Worm (Caenorhabditis elegans) whole organism, early embryonic: ENCODE measurements around the gene fbxa-31.

Experiments used
- B0310.2 ChIP-seq: sonication (generic microtip); optimal IDR thresholded peaks from 2 replicates; lab custom pipeline; 2016; ENCODE audit warnings: mild to moderate bottlenecking, missing genetic modification characterization, missing compliant biosample characterization
- F13C5.2 ChIP-seq: sonication (generic microtip); optimal IDR thresholded peaks from 2 replicates; lab custom pipeline; 2017; ENCODE audit warnings: mild to moderate bottlenecking, missing genetic modification characterization, inconsistent platforms, missing compliant biosample characterization
- aly-1 ChIP-seq: sonication (generic microtip); optimal IDR thresholded peaks from 2 replicates; lab custom pipeline; 2016; ENCODE audit warnings: missing genetic modification characterization, missing compliant biosample characterization
- ama-1 ChIP-seq: fragments of 150-350 bp; optimal IDR thresholded peaks from 2 replicates; lab custom pipeline; 2014
- ceh-13 ChIP-seq: fragments of 200-800 bp; sonication (Bioruptor generic); optimal IDR thresholded peaks from 2 replicates; lab custom pipeline; 2018; ENCODE audit warnings: mild to moderate bottlenecking, missing genetic modification characterization, missing compliant biosample characterization
- ceh-36 ChIP-seq: sonication (generic microtip); optimal IDR thresholded peaks from 2 replicates; lab custom pipeline; 2016; ENCODE audit warnings: missing genetic modification characterization, inconsistent platforms, missing compliant biosample characterization
- ets-7 ChIP-seq: sonication (generic microtip); optimal IDR thresholded peaks from 2 replicates; lab custom pipeline; 2016; ENCODE audit warnings: missing genotype, missing genetic modification characterization, missing compliant biosample characterization
- flt-1 ChIP-seq: fragments of 200-800 bp; sonication (Bioruptor generic); IDR thresholded peaks from 2 replicates; pipeline ENCODE4 v1.3.6; 2022; ENCODE audit warnings: missing genetic modification characterization, missing compliant biosample characterization
- hmbx-1 ChIP-seq: sonication (generic microtip); optimal IDR thresholded peaks from 2 replicates; lab custom pipeline; 2016; ENCODE audit warnings: mild to moderate bottlenecking, missing genetic modification characterization, missing compliant biosample characterization
- hmg-4 ChIP-seq: fragments of 200-800 bp; sonication (Bioruptor generic); optimal IDR thresholded peaks from 2 replicates; lab custom pipeline; 2018; ENCODE audit warnings: mild to moderate bottlenecking, missing genetic modification characterization, missing compliant biosample characterization
- hnd-1 ChIP-seq: sonication (generic microtip); optimal IDR thresholded peaks from 2 replicates; lab custom pipeline; 2016; ENCODE audit warnings: missing genetic modification characterization, missing compliant biosample characterization
- pes-1 ChIP-seq: fragments of 200-800 bp; sonication (Bioruptor generic); IDR thresholded peaks from 2 replicates; pipeline ENCODE4 v1.3.6; 2022; ENCODE audit warnings: missing genetic modification reagents, missing genetic modification characterization, missing compliant biosample characterization
- scrt-1 ChIP-seq: fragments of 200-800 bp; sonication (Bioruptor generic); IDR thresholded peaks from 2 replicates; pipeline ENCODE4 v1.3.6; 2022; ENCODE audit warnings: missing genetic modification characterization, missing compliant biosample characterization
- sea-1 ChIP-seq: fragments of 200-800 bp; sonication (Bioruptor generic); conservative IDR thresholded peaks from 2 replicates; pipeline ENCODE4 v1.3.6; 2022; ENCODE audit warnings: missing genetic modification characterization, missing compliant biosample characterization
- tbx-11 ChIP-seq: fragments of 200-800 bp; sonication (Bioruptor generic); IDR thresholded peaks from 2 replicates; pipeline ENCODE4 v1.3.6; 2022; ENCODE audit warnings: missing genetic modification characterization, missing compliant biosample characterization
- tbx-37 ChIP-seq: fragments of 200-800 bp; sonication (Bioruptor generic); conservative IDR thresholded peaks from 2 replicates; pipeline ENCODE4 v1.3.6; 2022; ENCODE audit warnings: missing genetic modification reagents, missing genetic modification characterization, missing compliant biosample characterization
- tra-4 ChIP-seq: sonication (generic microtip); optimal IDR thresholded peaks from 2 replicates; lab custom pipeline; 2017; ENCODE audit warnings: missing genetic modification characterization, missing compliant biosample characterization

The fbxa-31 gene

DNA sequence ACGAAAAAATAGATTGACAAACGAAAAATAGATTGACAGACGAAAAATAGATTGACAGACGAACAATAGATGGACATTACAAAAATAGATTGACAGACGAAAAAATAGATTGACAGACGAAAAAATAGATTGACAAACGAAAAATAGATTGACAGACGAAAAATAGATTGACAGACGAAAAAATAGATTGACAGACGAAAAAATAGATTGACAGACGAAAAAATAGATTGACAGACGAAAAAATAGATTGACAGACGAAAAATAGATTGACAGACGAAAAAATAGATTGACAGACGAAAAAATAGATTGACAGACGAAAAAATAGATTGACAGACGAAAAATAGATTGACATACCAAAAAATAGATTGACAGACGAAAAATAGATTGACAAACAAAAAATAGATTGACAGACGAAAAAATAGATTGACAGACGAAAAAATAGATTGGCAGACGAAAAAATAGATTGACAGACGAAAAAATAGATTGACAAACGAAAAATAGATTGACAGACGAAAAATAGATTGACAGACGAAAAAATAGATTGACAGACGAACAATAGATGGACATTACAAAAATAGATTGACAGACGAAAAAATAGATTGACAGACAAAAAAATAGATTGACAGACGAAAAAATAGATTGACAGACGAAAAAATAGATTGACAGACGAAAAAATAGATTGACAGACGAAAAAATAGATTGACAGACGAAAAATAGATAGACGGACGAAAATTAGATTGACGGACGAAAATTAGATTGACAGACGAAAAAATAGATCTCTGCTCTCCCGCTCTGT, 18.6 kb downstream of the fbxa-31 start:
- peak; percentile 59; the same call in 1 of the 2 replicates for TF ChIP-seq tbx-11

DNA sequence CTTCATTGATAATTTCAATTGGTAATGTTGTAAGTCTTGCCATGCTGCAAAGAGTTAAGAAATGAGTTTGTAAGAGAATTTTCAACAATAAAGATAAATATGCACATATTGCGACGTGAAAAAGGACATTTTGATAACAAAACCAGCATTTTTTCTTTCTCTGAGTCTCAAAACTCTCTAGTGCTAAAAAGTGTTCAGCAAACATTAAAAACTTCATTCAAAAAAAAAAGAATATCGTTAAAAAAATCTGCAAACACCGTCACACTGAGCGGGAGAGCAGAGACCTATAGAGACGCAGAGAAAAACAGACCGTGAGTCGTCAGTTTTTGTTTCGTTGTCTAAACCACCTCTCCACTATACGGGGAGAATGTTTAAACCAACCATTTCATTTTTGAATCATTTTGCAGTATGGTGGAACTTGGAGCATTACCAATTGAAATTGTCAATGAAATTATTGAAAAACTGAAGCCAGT, 22.1 kb downstream of the fbxa-31 start, which contains the start of the genes fbxa-76 and fbxa-77:
fbxa-76 (minus strand) TSS at position 51 of the 473 bp plus-strand sequence.
fbxa-77 (plus strand) TSS at position 365 of the 473 bp plus-strand sequence.
- no peak for TF ChIP-seq hnd-1 (tag; lab: Kevin White, UChicago)
- no peak for TF ChIP-seq ceh-36 (tag; lab: Kevin White, UChicago)
- no peak for TF ChIP-seq pes-1
- TF ChIP-seq ama-1: no peak
- no peak for TF ChIP-seq sea-1
- TF ChIP-seq hmbx-1 (tag; lab: Kevin White, UChicago): no peak
- TF ChIP-seq tbx-11: no peak
- TF ChIP-seq B0310.2 (tag; lab: Kevin White, UChicago): no peak
- TF ChIP-seq hmg-4 (GFP tag; lab: Kevin White, UChicago): no peak
- no peak for TF ChIP-seq ets-7 (tag; lab: Kevin White, UChicago)
- no peak for TF ChIP-seq aly-1

DNA sequence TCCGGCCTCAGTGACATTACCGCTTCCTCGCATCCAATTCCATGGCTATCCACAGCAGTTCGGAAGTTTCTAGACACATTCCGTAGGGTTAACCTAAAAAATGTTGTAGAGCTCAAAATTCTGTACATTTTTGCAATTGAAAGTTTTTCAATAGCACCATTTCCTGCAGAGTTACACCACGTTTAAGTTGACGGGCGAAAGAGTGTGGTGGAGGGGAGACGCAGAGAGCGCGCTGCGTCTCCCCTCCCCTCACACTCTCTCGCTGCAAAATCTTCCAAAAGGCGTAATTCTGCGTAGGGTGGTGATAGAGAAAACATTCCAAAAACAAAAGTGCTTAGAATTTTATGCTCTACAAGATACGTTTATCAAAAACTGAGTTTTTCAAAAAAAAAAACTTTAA, 22.9 kb downstream of the fbxa-31 start:
- TF ChIP-seq ets-7 (tag; lab: Kevin White, UChicago) (no peak), scrt-1 (no peak), aly-1 (no peak), B0310.2 (tag; lab: Kevin White, UChicago) (no peak), hmbx-1 (tag; lab: Kevin White, UChicago) (no peak), ceh-36 (tag; lab: Kevin White, UChicago) (no peak), hmg-4 (GFP tag; lab: Kevin White, UChicago) (no peak), sea-1 (no peak), ama-1 (no peak), hnd-1 (tag; lab: Kevin White, UChicago) (no peak), tbx-37 (GFP tag; lab: Robert Waterston, UW) (no peak), pes-1 (no peak), F13C5.2 (tag; lab: Kevin White, UChicago) (no peak), ceh-13 (no peak), flt-1 (GFP tag; lab: Robert Waterston, UW) (no peak), tbx-11 (no peak)

DNA sequence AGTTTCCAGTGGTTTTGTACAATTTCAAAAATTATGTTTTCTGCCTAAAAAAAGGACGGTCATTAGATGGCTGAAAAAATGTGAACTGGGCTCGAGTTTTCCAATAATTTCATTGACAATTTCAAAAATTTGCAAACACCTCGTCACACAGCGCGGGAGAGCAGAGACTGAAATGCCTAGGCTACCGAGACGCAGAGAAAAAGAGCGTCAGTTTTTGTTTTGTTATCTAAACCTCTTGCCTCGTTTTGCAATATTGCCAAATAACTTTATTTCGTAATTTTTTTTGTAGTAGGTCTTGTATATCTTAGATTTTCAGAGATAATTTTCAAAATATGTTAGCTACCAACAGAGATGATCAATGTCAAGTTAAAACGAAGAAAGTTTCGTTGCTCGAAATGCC, 28.0 kb downstream of the fbxa-31 start, which contains the start of gene fbxa-63:
fbxa-63 (plus strand) TSS at position 310 of the 400 bp plus-strand sequence.
- TF ChIP-seq ets-7 (tag; lab: Kevin White, UChicago) (no peak), ceh-13 (no peak), hmbx-1 (tag; lab: Kevin White, UChicago) (no peak), ceh-36 (tag; lab: Kevin White, UChicago) (no peak), B0310.2 (tag; lab: Kevin White, UChicago) (no peak)

DNA sequence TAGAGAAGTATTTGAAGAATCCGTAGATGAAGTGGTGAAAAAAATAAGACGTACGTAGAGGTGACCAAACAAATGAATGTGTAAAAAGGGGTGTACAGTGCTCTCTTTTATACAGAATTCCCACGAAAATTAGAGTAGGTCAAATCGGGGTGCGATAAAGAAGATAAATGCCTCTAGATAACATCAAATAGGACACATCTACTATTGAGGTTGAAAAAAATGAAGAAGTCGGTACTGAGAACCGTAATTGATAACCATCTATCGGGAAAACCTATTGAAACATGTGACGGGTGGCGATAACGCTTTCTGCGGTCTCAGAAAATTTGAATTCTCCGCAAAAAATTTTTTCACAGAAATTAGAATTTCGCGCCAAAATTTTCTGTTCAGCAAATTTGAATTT, 32.5 kb downstream of the fbxa-31 start, which contains the start of gene fbxa-61:
fbxa-61 (plus strand) TSS at position 345 of the 400 bp plus-strand sequence.
- TF ChIP-seq tbx-37 (GFP tag; lab: Robert Waterston, UW): no peak
- no peak for TF ChIP-seq sea-1
- TF ChIP-seq F13C5.2 (tag; lab: Kevin White, UChicago): no peak
- no peak for TF ChIP-seq tra-4 (tag; lab: Kevin White, UChicago)
- no peak for TF ChIP-seq hmbx-1 (tag; lab: Kevin White, UChicago)
- TF ChIP-seq aly-1: no peak
- no peak for TF ChIP-seq ets-7 (tag; lab: Kevin White, UChicago)
- TF ChIP-seq B0310.2 (tag; lab: Kevin White, UChicago): no peak
- no peak for TF ChIP-seq ceh-13
- no peak for TF ChIP-seq tbx-11
- TF ChIP-seq flt-1 (GFP tag; lab: Robert Waterston, UW): no peak
- TF ChIP-seq ceh-36 (tag; lab: Kevin White, UChicago): no peak
- TF ChIP-seq hmg-4 (GFP tag; lab: Kevin White, UChicago): no peak
- no peak for TF ChIP-seq scrt-1
- no peak for TF ChIP-seq hnd-1 (tag; lab: Kevin White, UChicago)
- TF ChIP-seq pes-1: no peak
- TF ChIP-seq ama-1: no peak

DNA sequence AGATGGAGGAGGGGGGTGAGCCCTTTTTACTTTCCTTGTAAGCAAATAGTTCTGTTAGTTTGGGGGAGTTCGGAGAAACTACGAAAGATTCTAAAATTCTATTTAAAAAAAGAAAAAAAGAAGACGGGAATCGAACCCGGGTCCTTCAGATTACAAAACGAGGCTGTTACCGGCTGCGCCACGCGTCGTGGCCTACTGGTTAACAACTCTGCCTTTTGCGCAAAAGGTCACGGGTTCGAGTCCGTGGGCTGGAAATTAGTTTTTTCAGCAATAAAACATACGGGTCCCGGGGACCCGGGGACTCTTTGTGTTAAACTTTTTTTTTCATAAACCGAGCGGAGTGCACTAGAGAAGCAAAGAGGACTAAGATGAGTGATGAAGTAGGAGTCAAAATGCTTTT, 40.0 kb downstream of the fbxa-31 start:
- no peak for TF ChIP-seq flt-1 (GFP tag; lab: Robert Waterston, UW)
- no peak for TF ChIP-seq hnd-1 (tag; lab: Kevin White, UChicago)
- no peak for TF ChIP-seq hmbx-1 (tag; lab: Kevin White, UChicago)
- TF ChIP-seq F13C5.2 (tag; lab: Kevin White, UChicago): no peak
- no peak for TF ChIP-seq scrt-1
- TF ChIP-seq ets-7 (tag; lab: Kevin White, UChicago): no peak
- TF ChIP-seq ceh-13: no peak
- TF ChIP-seq aly-1: no peak
- no peak for TF ChIP-seq ama-1
- TF ChIP-seq sea-1: no peak
- TF ChIP-seq tra-4 (tag; lab: Kevin White, UChicago): no peak
- no peak for TF ChIP-seq pes-1
- TF ChIP-seq tbx-11: no peak
- no peak for TF ChIP-seq ceh-36 (tag; lab: Kevin White, UChicago)
- TF ChIP-seq B0310.2 (tag; lab: Kevin White, UChicago): no peak

DNA sequence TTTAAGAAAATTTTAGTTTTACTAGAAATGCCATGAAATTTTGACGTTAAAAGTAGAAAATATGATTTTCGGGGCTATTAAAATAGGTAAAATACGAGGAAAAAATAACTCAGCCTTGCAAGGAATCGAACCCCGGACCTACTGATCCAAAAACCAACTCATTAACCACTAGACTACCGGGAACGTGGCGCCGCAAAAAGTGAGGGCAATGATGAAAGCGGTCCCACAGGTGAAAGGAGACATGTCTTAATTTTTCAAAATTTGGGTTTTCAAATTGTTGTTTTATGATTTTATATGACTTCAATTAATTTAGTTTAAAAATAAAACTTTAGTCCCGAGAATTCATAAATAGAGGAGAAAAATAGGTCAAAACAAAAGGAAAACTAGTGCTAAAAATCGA, 40.6 kb downstream of the fbxa-31 start:
- TF ChIP-seq hmg-4 (GFP tag; lab: Kevin White, UChicago) (no peak), flt-1 (GFP tag; lab: Robert Waterston, UW) (no peak), ama-1 (no peak), ceh-36 (tag; lab: Kevin White, UChicago) (no peak), ceh-13 (no peak), hmbx-1 (tag; lab: Kevin White, UChicago) (no peak)

DNA sequence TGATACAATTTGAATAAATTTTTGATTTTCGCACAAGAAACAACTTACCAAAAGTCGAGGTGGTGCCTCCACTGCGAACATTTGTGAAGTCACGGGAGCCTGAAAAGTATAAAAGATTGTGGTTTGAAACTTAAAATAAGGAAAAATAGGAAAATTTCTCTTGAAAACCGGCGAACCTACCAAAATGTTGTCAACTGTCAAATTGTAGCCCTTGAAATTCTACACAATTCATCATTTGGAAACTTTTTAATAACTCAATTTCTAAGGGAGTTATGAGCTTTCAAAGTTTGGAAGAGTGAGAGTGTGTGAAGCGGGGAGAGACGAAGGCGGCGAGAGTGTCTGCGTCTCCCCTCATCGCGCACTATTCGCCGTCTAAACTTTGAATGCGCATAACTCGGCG, 41.1 kb downstream of the fbxa-31 start, which contains the start of gene pes-4:
pes-4 (minus strand) TSS at position 101 of the 400 bp plus-strand sequence.
- TF ChIP-seq ceh-36 (tag; lab: Kevin White, UChicago) (no peak), aly-1 (no peak), sea-1 (no peak)
